Worm (Caenorhabditis elegans): ENCODE data around the gene tbc-6.

DNA sequence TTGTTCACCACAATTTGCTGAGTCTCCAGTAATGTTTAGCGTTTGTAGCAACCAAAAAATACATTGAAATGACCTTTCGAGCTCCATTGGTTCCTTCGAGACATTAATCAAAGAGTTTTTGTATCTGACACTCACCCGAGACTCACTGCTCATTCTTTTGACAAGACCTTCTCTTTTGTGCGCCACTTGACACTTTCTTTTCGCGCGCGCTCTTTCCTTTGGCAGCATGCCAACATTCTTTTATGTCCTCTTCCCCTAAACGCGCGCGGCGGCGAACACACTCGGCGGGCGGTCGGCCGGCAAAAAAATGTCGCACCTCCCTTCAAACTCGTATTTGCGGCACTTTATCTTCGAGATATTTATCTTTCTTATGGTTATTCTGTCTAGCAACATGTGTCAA, 4.2 kb upstream of the tbc-6 start:
- no peak for TF ChIP-seq ZK337.2 (GFP tag; IDR thresholded peaks at IDR 0.05)
- no peak for TF ChIP-seq ztf-11 (tag; optimal IDR thresholded peaks at IDR 0.05)
- TF ChIP-seq T20F7.1 (GFP tag; optimal IDR thresholded peaks at IDR 0.05) = no peak
- TF ChIP-seq unc-130 (GFP tag; optimal IDR thresholded peaks at IDR 0.05) = no peak
- TF ChIP-seq hlh-30 (tag; optimal IDR thresholded peaks at IDR 0.05; ENCODE audit: insufficient read depth) = no peak
- no peak for TF ChIP-seq ceh-32 (tag; optimal IDR thresholded peaks at IDR 0.05; ENCODE audit: poor library complexity)
- no peak for TF ChIP-seq arid-1 (GFP tag; conservative IDR thresholded peaks at IDR 0.05)
- no peak for TF ChIP-seq lin-15B (tag; optimal IDR thresholded peaks at IDR 0.05)
- no peak for TF ChIP-seq skn-1 (tag; optimal IDR thresholded peaks at IDR 0.05)
- TF ChIP-seq nhr-11 (tag; optimal IDR thresholded peaks at IDR 0.05) = no peak
- no peak for TF ChIP-seq ceh-82 (tag; optimal IDR thresholded peaks at IDR 0.05)
- no peak for TF ChIP-seq snpc-4 (tag; optimal IDR thresholded peaks at IDR 0.05)
- no peak for TF ChIP-seq nhr-28 (tag; optimal IDR thresholded peaks at IDR 0.05)

Measured in whole organism, L4 larva.